Worm (Caenorhabditis elegans) whole organism, L1 larva: ENCODE data around the gene ztf-28.

Experiments
- C04F5.9 ChIP-seq: sonication (generic microtip); optimal IDR thresholded peaks from 2 replicates; lab custom pipeline; 2016; ENCODE audit warnings: missing genetic modification characterization, missing compliant biosample characterization
- C34B4.2 ChIP-seq: sonication (generic microtip); optimal IDR thresholded peaks from 2 replicates; lab custom pipeline; 2017; ENCODE audit warnings: mild to moderate bottlenecking, missing genetic modification characterization, missing compliant biosample characterization
- F16B12.6 ChIP-seq: fragments of 150-350 bp; optimal IDR thresholded peaks from 2 replicates; lab custom pipeline; 2014; ENCODE audit warnings: missing biosample characterization, missing genetic modification characterization
- aha-1 ChIP-seq: fragments of 150-350 bp; optimal IDR thresholded peaks from 2 replicates; lab custom pipeline; 2014; ENCODE audit warnings: missing biosample characterization, missing genetic modification characterization
- alr-1 ChIP-seq: fragments of 200-800 bp; sonication (Bioruptor generic); optimal IDR thresholded peaks from 2 replicates; lab custom pipeline; 2018; ENCODE audit warnings: borderline replicate concordance, mild to moderate bottlenecking, missing genetic modification characterization, missing compliant biosample characterization
- blmp-1 ChIP-seq: fragments of 150-350 bp; optimal IDR thresholded peaks from 2 replicates; lab custom pipeline; 2014; ENCODE audit warnings: missing biosample characterization, missing genetic modification characterization
- ceh-63 ChIP-seq: fragments of 200-800 bp; sonication (Bioruptor generic); optimal IDR thresholded peaks from 2 replicates; lab custom pipeline; 2018; ENCODE audit warnings: mild to moderate bottlenecking, missing genetic modification characterization, missing compliant biosample characterization
- ceh-8 ChIP-seq: fragments of 200-800 bp; sonication (Bioruptor generic); optimal IDR thresholded peaks from 2 replicates; lab custom pipeline; 2018; ENCODE audit warnings: mild to moderate bottlenecking, missing genetic modification characterization, moderate library complexity, missing compliant biosample characterization
- dsc-1 ChIP-seq: sonication (generic microtip); optimal IDR thresholded peaks from 2 replicates; lab custom pipeline; 2016; ENCODE audit warnings: mild to moderate bottlenecking, missing genetic modification characterization, missing compliant biosample characterization
- efl-1 ChIP-seq, 4 experiments: fragments of 150-350 bp; optimal IDR thresholded peaks in 3 of 4; peaks in 1 of 4; 1 replicate in 1 of 4; 2 replicates in 3 of 4; lab custom pipeline; 2014; ENCODE audit warnings: missing biosample characterization in 2 of 4, missing genetic modification characterization in 2 of 4, missing genetic modification reagents in 2 of 4
- elt-2 ChIP-seq: sonication (generic microtip); optimal IDR thresholded peaks from 2 replicates; lab custom pipeline; 2016; ENCODE audit warnings: missing genetic modification characterization, mild to moderate bottlenecking, inconsistent platforms, missing compliant biosample characterization, missing genetic modification reagents
- fkh-10 ChIP-seq: sonication (generic microtip); optimal IDR thresholded peaks from 2 replicates; lab custom pipeline; 2017; ENCODE audit warnings: missing biosample characterization, missing genetic modification reagents, missing genetic modification characterization
- hpl-2 ChIP-seq: fragments of 150-350 bp; optimal IDR thresholded peaks from 2 replicates; lab custom pipeline; 2014; ENCODE audit warnings: missing biosample characterization, missing genetic modification reagents, missing genetic modification characterization
- lin-13 ChIP-seq: fragments of 150-350 bp; optimal IDR thresholded peaks from 2 replicates; lab custom pipeline; 2014; ENCODE audit warnings: missing biosample characterization, missing genetic modification reagents, missing genetic modification characterization
- lin-14 ChIP-seq: fragments of 200-800 bp; sonication (Bioruptor generic); optimal IDR thresholded peaks from 2 replicates; lab custom pipeline; 2018; ENCODE audit warnings: mild to moderate bottlenecking, missing genetic modification characterization, moderate library complexity, missing compliant biosample characterization
- lin-35 ChIP-seq, 2 experiments: fragments of 150-350 bp; optimal IDR thresholded peaks; 2 replicates each; lab custom pipeline; 2014; ENCODE audit warnings: missing biosample characterization in 2 of 2, missing genetic modification characterization in 2 of 2, missing genetic modification reagents in 2 of 2
- lin-39 ChIP-seq: fragments of 150-350 bp; optimal IDR thresholded peaks from 2 replicates; lab custom pipeline; 2014; ENCODE audit warnings: missing biosample characterization, missing genetic modification reagents, missing genetic modification characterization
- lsy-2 ChIP-seq, 2 experiments: fragments of 150-350 bp; optimal IDR thresholded peaks; 2 replicates each; lab custom pipeline; 2014; ENCODE audit warnings: missing biosample characterization in 2 of 2, missing genetic modification characterization in 2 of 2
- mab-9 ChIP-seq: fragments of 200-800 bp; sonication (Bioruptor generic); IDR thresholded peaks from 2 replicates; pipeline ENCODE4 v1.3.6; 2022; ENCODE audit warnings: missing genetic modification reagents, missing genetic modification characterization, missing compliant biosample characterization
- nhr-20 ChIP-seq: sonication (generic microtip); optimal IDR thresholded peaks from 2 replicates; lab custom pipeline; 2016; ENCODE audit warnings: mild to moderate bottlenecking, missing genetic modification characterization, missing compliant biosample characterization
- nhr-237 ChIP-seq: fragments of 150-350 bp; optimal IDR thresholded peaks from 2 replicates; lab custom pipeline; 2014; ENCODE audit warnings: missing biosample characterization, missing genetic modification characterization
- nhr-28 ChIP-seq: fragments of 150-350 bp; optimal IDR thresholded peaks from 2 replicates; lab custom pipeline; 2014; ENCODE audit warnings: missing biosample characterization, missing genetic modification characterization
- nhr-47 ChIP-seq: sonication (generic microtip); optimal IDR thresholded peaks from 2 replicates; lab custom pipeline; 2016; ENCODE audit warnings: mild to moderate bottlenecking, missing genetic modification characterization, moderate library complexity, missing compliant biosample characterization
- nhr-71 ChIP-seq: sonication (generic microtip); optimal IDR thresholded peaks from 2 replicates; lab custom pipeline; 2016; ENCODE audit warnings: mild to moderate bottlenecking, missing genetic modification characterization, moderate library complexity, missing compliant biosample characterization
- nhr-85 ChIP-seq: sonication (generic microtip); peaks from one replicate; lab custom pipeline; 2016; ENCODE audit warnings: missing genetic modification characterization, inconsistent platforms, missing compliant biosample characterization
- pag-3 ChIP-seq: sonication (generic microtip); optimal IDR thresholded peaks from 2 replicates; lab custom pipeline; 2017; ENCODE audit warnings: missing genetic modification characterization, mild to moderate bottlenecking, missing compliant biosample characterization, antibody characterized with exemption, borderline replicate concordance; ENCODE audit not compliant: insufficient read depth
- pqm-1 ChIP-seq: sonication (generic microtip); optimal IDR thresholded peaks from 3 replicates; lab custom pipeline; 2017; ENCODE audit warnings: missing biosample characterization, missing genetic modification characterization
- skn-1 ChIP-seq: fragments of 150-350 bp; optimal IDR thresholded peaks from 2 replicates; lab custom pipeline; 2014; ENCODE audit warnings: missing biosample characterization, missing genetic modification characterization
- snpc-4 ChIP-seq: fragments of 150-350 bp; optimal IDR thresholded peaks from 2 replicates; lab custom pipeline; 2014; ENCODE audit warnings: missing biosample characterization, missing genetic modification characterization
- snu-23 ChIP-seq: sonication (generic microtip); optimal IDR thresholded peaks from 2 replicates; lab custom pipeline; 2016; ENCODE audit warnings: missing genetic modification characterization, missing compliant biosample characterization
- sox-4 ChIP-seq: sonication (generic microtip); optimal IDR thresholded peaks from 2 replicates; lab custom pipeline; 2016; ENCODE audit warnings: missing genetic modification characterization, missing compliant biosample characterization
- sptf-1 ChIP-seq: fragments of 150-350 bp; optimal IDR thresholded peaks from 2 replicates; lab custom pipeline; 2014; ENCODE audit warnings: missing biosample characterization, missing genetic modification characterization
- swsn-7 ChIP-seq: sonication (generic microtip); optimal IDR thresholded peaks from 2 replicates; lab custom pipeline; 2016; ENCODE audit warnings: missing genetic modification characterization, missing compliant biosample characterization
- zip-4 ChIP-seq: fragments of 200-800 bp; sonication (Bioruptor generic); optimal IDR thresholded peaks from 2 replicates; lab custom pipeline; 2018; ENCODE audit warnings: mild to moderate bottlenecking, missing genetic modification characterization, moderate library complexity, missing compliant biosample characterization
- ztf-4 ChIP-seq: fragments of 150-350 bp; optimal IDR thresholded peaks from 2 replicates; lab custom pipeline; 2014; ENCODE audit warnings: missing biosample characterization, missing genetic modification characterization

Gene ztf-28

ce11 chrV:2055765-2056504 lies 34.5 kb upstream of the ztf-28 start (continued):
- TF ChIP-seq hpl-2 (GFP tag; lab: Kevin White, UChicago) (no peak), blmp-1 (tag; lab: Kevin White, UChicago) (peak; percentile 47), ztf-4 (tag; lab: Kevin White, UChicago) (no peak), dsc-1 (tag; lab: Kevin White, UChicago) (peak; percentile 15), lin-39 (tag; lab: Kevin White, UChicago) (no peak), lsy-2 (tag; optimal IDR thresholded peaks at IDR 0.05; lab: Kevin White, UChicago) (peak in 1 of 2 experiments; percentile 20), fkh-10 (no peak), C34B4.2 (no peak), nhr-71 (peak; percentile 8), snpc-4 (tag; lab: Kevin White, UChicago) (no peak), lin-14 (peak; percentile 87), pqm-1 (tag; lab: Kevin White, UChicago) (no peak)

ce11 chrV:2057324-2057723 lies 33.1 kb upstream of the ztf-28 start, which contains the start of gene comt-3:
TSS of gene comt-3 (plus strand) at chrV:2057537.
- TF ChIP-seq dsc-1 (tag; lab: Kevin White, UChicago): no peak
- TF ChIP-seq nhr-47 (tag; lab: Kevin White, UChicago): no peak
- no peak for TF ChIP-seq alr-1 (tag; lab: Kevin White, UChicago)
- no peak for TF ChIP-seq ceh-8 (GFP tag; lab: Kevin White, UChicago)
- no peak for TF ChIP-seq swsn-7 (tag; lab: Kevin White, UChicago)
- TF ChIP-seq F16B12.6: no peak
- TF ChIP-seq lin-13 (GFP tag; lab: Kevin White, UChicago): no peak
- no peak for TF ChIP-seq hpl-2 (GFP tag; lab: Kevin White, UChicago)
- no peak for TF ChIP-seq pag-3 (tag; lab: Kevin White, UChicago)
- no peak for TF ChIP-seq lsy-2 (tag; optimal IDR thresholded peaks at IDR 0.05; lab: Kevin White, UChicago)
- TF ChIP-seq sptf-1 (tag; lab: Kevin White, UChicago): no peak
- no peak for TF ChIP-seq ztf-4 (tag; lab: Kevin White, UChicago)
- no peak for TF ChIP-seq lin-14
- TF ChIP-seq nhr-71: peak; percentile 8
- TF ChIP-seq fkh-10: no peak
- no peak for TF ChIP-seq nhr-85
- TF ChIP-seq skn-1 (tag; lab: Kevin White, UChicago): peak; percentile 99
- TF ChIP-seq mab-9 (GFP tag; lab: Robert Waterston, UW): no peak
- no peak for TF ChIP-seq lin-39 (tag; lab: Kevin White, UChicago)
- TF ChIP-seq nhr-20 (tag; lab: Kevin White, UChicago): peak; percentile 39
- no peak for TF ChIP-seq elt-2 (tag; lab: Kevin White, UChicago)
- TF ChIP-seq lin-35 (GFP tag; optimal IDR thresholded peaks at IDR 0.05; lab: Kevin White, UChicago): peak in 1 of 2 experiments; percentile 3
- TF ChIP-seq efl-1 (optimal IDR thresholded peaks at IDR 0.05; lab: Kevin White, UChicago): no peak
- TF ChIP-seq efl-1 (GFP tag; optimal IDR thresholded peaks at IDR 0.05 in 1 of 2; lab: Kevin White, UChicago): peak in 1 of 2 experiments; percentile 24
- TF ChIP-seq aha-1 (tag; lab: Kevin White, UChicago): no peak
- peak; percentile 22 for TF ChIP-seq zip-4
- no peak for TF ChIP-seq nhr-28
- TF ChIP-seq C04F5.9 (tag; lab: Kevin White, UChicago): no peak

ce11 chrV:2066780-2067179 lies 23.7 kb upstream of the ztf-28 start, which contains the start of gene nhr-86:
TSS of gene nhr-86 (minus strand) at chrV:2066850.
- TF ChIP-seq nhr-20 (tag; lab: Kevin White, UChicago) (peak; percentile 27), ceh-63 (no peak), lin-35 (GFP tag; optimal IDR thresholded peaks at IDR 0.05; lab: Kevin White, UChicago) (peak in 1 of 2 experiments; percentile 33), sox-4 (no peak), blmp-1 (tag; lab: Kevin White, UChicago) (peak; percentile 54), snu-23 (peak; percentile 39), nhr-85 (peak; percentile 31), skn-1 (tag; lab: Kevin White, UChicago) (peak; percentile 22), nhr-237 (tag; lab: Kevin White, UChicago) (no peak)
